Fruit fly (Drosophila melanogaster) whole organism, embryonic: ENCODE results near the gene Mms19.

Source experiments
- Antp ChIP-seq: fragments of 200-800 bp; sonication (Bioruptor generic); optimal IDR thresholded peaks from 3 replicates; lab custom pipeline; 2016; ENCODE audit warnings: missing biosample characterization, missing genetic modification characterization
- Asciz ChIP-seq: fragments of 200-800 bp; sonication (Bioruptor generic); optimal IDR thresholded peaks from 2 replicates; lab custom pipeline; 2017; ENCODE audit warnings: missing biosample characterization, mild to moderate bottlenecking, missing genetic modification characterization, missing genetic modification reagents
- Atf3 ChIP-seq: fragments of 200-800 bp; sonication (Bioruptor generic); optimal IDR thresholded peaks from 3 replicates; lab custom pipeline; 2016; ENCODE audit warnings: missing biosample characterization, missing genetic modification characterization
- C15 ChIP-seq: fragments of 200-800 bp; sonication (Bioruptor generic); IDR thresholded peaks from 3 replicates; pipeline ENCODE4 v1.3.6; 2022; ENCODE audit warnings: missing biosample characterization, missing genetic modification characterization
- CG10543 ChIP-seq: fragments of 200-800 bp; sonication (Bioruptor generic); optimal IDR thresholded peaks from 3 replicates; lab custom pipeline; 2017; ENCODE audit warnings: missing biosample characterization, mild to moderate bottlenecking, missing genetic modification characterization, moderate library complexity
- CG11085 ChIP-seq: fragments of 200-800 bp; sonication (Bioruptor generic); IDR thresholded peaks from 2 replicates; pipeline ENCODE4 v1.3.6; 2022; ENCODE audit warnings: missing biosample characterization, missing genetic modification characterization
- CG11247 ChIP-seq: fragments of 200-800 bp; sonication (Bioruptor generic); IDR thresholded peaks from 2 replicates; pipeline ENCODE4 v1.3.6; 2022; ENCODE audit warnings: missing biosample characterization, missing genetic modification characterization
- CG13424 ChIP-seq: fragments of 200-800 bp; sonication (Bioruptor generic); optimal IDR thresholded peaks from 2 replicates; lab custom pipeline; 2019; ENCODE audit warnings: missing biosample characterization, mild to moderate bottlenecking, missing genetic modification characterization, moderate library complexity
- CG13624 ChIP-seq: fragments of 200-800 bp; sonication (Bioruptor generic); optimal IDR thresholded peaks from 2 replicates; lab custom pipeline; 2016; ENCODE audit warnings: missing biosample characterization, missing genetic modification characterization
- CG14050 ChIP-seq: fragments of 200-800 bp; sonication (Bioruptor generic); IDR thresholded peaks from 3 replicates; pipeline ENCODE4 v1.3.6; 2022; ENCODE audit warnings: missing biosample characterization, missing genetic modification characterization
- CG14667 ChIP-seq: fragments of 200-800 bp; sonication (Bioruptor generic); IDR thresholded peaks from 2 replicates; pipeline ENCODE4 v1.3.6; 2022; ENCODE audit warnings: missing biosample characterization, missing genetic modification characterization
- CG15011 ChIP-seq: fragments of 200-800 bp; sonication (Bioruptor generic); optimal IDR thresholded peaks from 3 replicates; lab custom pipeline; 2018; ENCODE audit warnings: missing biosample characterization, mild to moderate bottlenecking, missing genetic modification characterization
- CG1529 ChIP-seq: fragments of 200-800 bp; sonication (Bioruptor generic); optimal IDR thresholded peaks from 3 replicates; lab custom pipeline; 2018; ENCODE audit warnings: missing biosample characterization, missing genetic modification characterization
- CG1603 ChIP-seq: fragments of 200-800 bp; sonication (Bioruptor generic); optimal IDR thresholded peaks from 2 replicates; lab custom pipeline; 2019; ENCODE audit warnings: missing biosample characterization, mild to moderate bottlenecking, missing genetic modification characterization, moderate library complexity
- CG17328 ChIP-seq: fragments of 200-800 bp; sonication (Bioruptor generic); IDR thresholded peaks from 2 replicates; pipeline ENCODE4 v1.3.6; 2022; ENCODE audit warnings: missing biosample characterization, missing genetic modification characterization
- CG17568 ChIP-seq: fragments of 200-800 bp; sonication (Bioruptor generic); optimal IDR thresholded peaks from 2 replicates; lab custom pipeline; 2018; ENCODE audit warnings: missing biosample characterization, mild to moderate bottlenecking, missing genetic modification characterization, moderate library complexity
- CG17802 ChIP-seq: fragments of 200-800 bp; sonication (Bioruptor generic); optimal IDR thresholded peaks from 2 replicates; lab custom pipeline; 2018; ENCODE audit warnings: missing biosample characterization, mild to moderate bottlenecking, missing genetic modification characterization, moderate library complexity
- CG18011 ChIP-seq: fragments of 200-800 bp; sonication (Bioruptor generic); optimal IDR thresholded peaks from 2 replicates; lab custom pipeline; 2017; ENCODE audit warnings: missing biosample characterization, missing genetic modification characterization, mild to moderate bottlenecking, moderate library complexity, missing genotype
- CG2202 ChIP-seq: fragments of 200-800 bp; sonication (Bioruptor generic); optimal IDR thresholded peaks from 2 replicates; lab custom pipeline; 2018; ENCODE audit warnings: missing biosample characterization, mild to moderate bottlenecking, missing genetic modification characterization
- CG2678 ChIP-seq: fragments of 200-800 bp; sonication (Bioruptor generic); optimal IDR thresholded peaks from 3 replicates; lab custom pipeline; 2019; ENCODE audit warnings: missing biosample characterization, mild to moderate bottlenecking, missing genetic modification characterization, moderate library complexity
- CG4617 ChIP-seq: fragments of 200-800 bp; sonication (Bioruptor generic); optimal IDR thresholded peaks from 3 replicates; lab custom pipeline; 2016; ENCODE audit warnings: missing biosample characterization, missing genetic modification characterization, borderline replicate concordance
- CG5245 ChIP-seq: fragments of 200-800 bp; sonication (Bioruptor generic); optimal IDR thresholded peaks from 3 replicates; lab custom pipeline; 2016; ENCODE audit warnings: missing biosample characterization, missing genetic modification characterization
- CG7271 ChIP-seq: fragments of 200-800 bp; sonication (Bioruptor generic); optimal IDR thresholded peaks from 2 replicates; lab custom pipeline; 2018; ENCODE audit warnings: missing biosample characterization, mild to moderate bottlenecking, missing genetic modification characterization, moderate library complexity
- CG7786 ChIP-seq: fragments of 200-800 bp; sonication (Bioruptor generic); optimal IDR thresholded peaks from 2 replicates; lab custom pipeline; 2016; ENCODE audit warnings: missing biosample characterization, missing genetic modification characterization
- CG8089 ChIP-seq: fragments of 200-800 bp; sonication (Bioruptor generic); optimal IDR thresholded peaks from 3 replicates; lab custom pipeline; 2016; ENCODE audit warnings: missing biosample characterization, missing genetic modification characterization
- CG8765 ChIP-seq: fragments of 200-800 bp; sonication (Bioruptor generic); IDR thresholded peaks from 2 replicates; pipeline ENCODE4 v1.3.6; 2022; ENCODE audit warnings: missing biosample characterization, missing genetic modification characterization
- CG9215 ChIP-seq: fragments of 200-800 bp; sonication (Bioruptor generic); IDR thresholded peaks from 2 replicates; pipeline ENCODE4 v1.3.6; 2022; ENCODE audit warnings: missing biosample characterization, missing genetic modification characterization
- CG9797 ChIP-seq: fragments of 200-800 bp; sonication (Bioruptor generic); optimal IDR thresholded peaks from 3 replicates; lab custom pipeline; 2018; ENCODE audit warnings: missing biosample characterization, mild to moderate bottlenecking, missing genetic modification characterization
- CkIIα-i1 ChIP-seq: fragments of 200-800 bp; sonication (Bioruptor generic); IDR thresholded peaks from 2 replicates; pipeline ENCODE4 v1.3.6; 2022; ENCODE audit warnings: missing biosample characterization, missing genetic modification characterization
- Dbx ChIP-seq: fragments of 200-800 bp; sonication (Bioruptor generic); IDR thresholded peaks from 3 replicates; pipeline ENCODE4 v1.3.6; 2022; ENCODE audit warnings: missing biosample characterization, missing genetic modification characterization
- Lim3 ChIP-seq: fragments of 200-800 bp; sonication (Bioruptor generic); IDR thresholded peaks from 2 replicates; pipeline ENCODE4 v1.3.6; 2022; ENCODE audit warnings: missing biosample characterization, missing genetic modification characterization
- Lpt ChIP-seq: fragments of >200 bp; optimal IDR thresholded peaks from 2 replicates; lab custom pipeline; 2018; ENCODE audit warnings: missing biosample characterization, missing genetic modification characterization
- Poxn ChIP-seq: fragments of 200-800 bp; sonication (Bioruptor generic); IDR thresholded peaks from 2 replicates; pipeline ENCODE4 v1.3.6; 2022; ENCODE audit warnings: missing biosample characterization, missing genetic modification characterization
- Taf1 ChIP-seq: fragments of 200-800 bp; sonication (Bioruptor generic); IDR thresholded peaks from 2 replicates; pipeline ENCODE4 v1.3.6; 2022; ENCODE audit warnings: missing biosample characterization, missing genetic modification characterization
- Xrp1 ChIP-seq: fragments of 200-800 bp; sonication (Bioruptor generic); IDR thresholded peaks from 2 replicates; pipeline ENCODE4 v1.3.6; 2022; ENCODE audit warnings: missing biosample characterization, missing genetic modification characterization
- ara ChIP-seq: fragments of 200-800 bp; sonication (Bioruptor generic); IDR thresholded peaks from 2 replicates; pipeline ENCODE4 v1.3.6; 2022; ENCODE audit warnings: missing biosample characterization, missing genetic modification characterization
- crc ChIP-seq: fragments of 200-800 bp; sonication (Bioruptor generic); optimal IDR thresholded peaks from 2 replicates; lab custom pipeline; 2016; ENCODE audit warnings: missing biosample characterization, missing genetic modification characterization
- dan ChIP-seq: fragments of 200-800 bp; sonication (Bioruptor generic); IDR thresholded peaks from 2 replicates; pipeline ENCODE4 v1.3.6; 2022; ENCODE audit warnings: missing biosample characterization, missing genetic modification characterization
- dpn ChIP-seq, 2 experiments: fragments of 200-800 bp; sonication (Bioruptor generic); optimal IDR thresholded peaks; 3 replicates each; lab custom pipeline; 2016; ENCODE audit warnings: missing biosample characterization in 2 of 2, missing genetic modification characterization in 2 of 2
- fd64A ChIP-seq: fragments of 200-800 bp; sonication (Bioruptor generic); optimal IDR thresholded peaks from 3 replicates; lab custom pipeline; 2018; ENCODE audit warnings: missing biosample characterization, mild to moderate bottlenecking, missing genetic modification characterization
- kah ChIP-seq: fragments of 200-800 bp; sonication (Bioruptor generic); optimal IDR thresholded peaks from 2 replicates; lab custom pipeline; 2018; ENCODE audit warnings: missing biosample characterization, mild to moderate bottlenecking, missing genetic modification characterization
- kni ChIP-seq: fragments of 200-800 bp; sonication (Bioruptor generic); optimal IDR thresholded peaks from 3 replicates; lab custom pipeline; 2017; ENCODE audit warnings: mild to moderate bottlenecking, missing biosample characterization, missing genetic modification reagents, missing genetic modification characterization
- mld ChIP-seq: fragments of 200-800 bp; sonication (Bioruptor generic); IDR thresholded peaks from 3 replicates; pipeline ENCODE4 v1.3.6; 2022; ENCODE audit warnings: missing biosample characterization, missing genetic modification characterization; ENCODE audit not compliant: partially characterized antibody
- onecut ChIP-seq: fragments of 200-800 bp; sonication (Bioruptor generic); IDR thresholded peaks from 2 replicates; pipeline ENCODE4 v1.3.6; 2022; ENCODE audit warnings: missing biosample characterization, missing genetic modification characterization
- pum ChIP-seq: fragments of 200-800 bp; sonication (Bioruptor generic); optimal IDR thresholded peaks from 2 replicates; lab custom pipeline; 2016; ENCODE audit warnings: missing biosample characterization, missing genetic modification characterization
- sens ChIP-seq: fragments of 200-800 bp; sonication (Bioruptor generic); peaks from one replicate; lab custom pipeline; 2016; ENCODE audit warnings: missing biosample characterization, missing genetic modification characterization
- sisA ChIP-seq: fragments of 200-800 bp; sonication (Bioruptor generic); IDR thresholded peaks from 2 replicates; pipeline ENCODE4 v1.3.6; 2022; ENCODE audit warnings: missing biosample characterization, missing genetic modification characterization
- tin ChIP-seq: fragments of 200-800 bp; sonication (Bioruptor generic); optimal IDR thresholded peaks from 3 replicates; lab custom pipeline; 2016; ENCODE audit warnings: missing biosample characterization, missing genetic modification characterization
- tio ChIP-seq: fragments of 200-800 bp; sonication (Bioruptor generic); optimal IDR thresholded peaks from 2 replicates; lab custom pipeline; 2017; ENCODE audit warnings: missing biosample characterization, missing genetic modification characterization, inconsistent platforms
- vfl ChIP-seq: fragments of 200-800 bp; sonication (Bioruptor generic); optimal IDR thresholded peaks from 2 replicates; lab custom pipeline; 2016; ENCODE audit warnings: missing biosample characterization, missing genetic modification characterization
- z ChIP-seq: fragments of 200-800 bp; sonication (Bioruptor generic); IDR thresholded peaks from 3 replicates; pipeline ENCODE4 v1.3.6; 2022; ENCODE audit warnings: missing biosample characterization, missing genetic modification characterization

Gene Mms19

DNA sequence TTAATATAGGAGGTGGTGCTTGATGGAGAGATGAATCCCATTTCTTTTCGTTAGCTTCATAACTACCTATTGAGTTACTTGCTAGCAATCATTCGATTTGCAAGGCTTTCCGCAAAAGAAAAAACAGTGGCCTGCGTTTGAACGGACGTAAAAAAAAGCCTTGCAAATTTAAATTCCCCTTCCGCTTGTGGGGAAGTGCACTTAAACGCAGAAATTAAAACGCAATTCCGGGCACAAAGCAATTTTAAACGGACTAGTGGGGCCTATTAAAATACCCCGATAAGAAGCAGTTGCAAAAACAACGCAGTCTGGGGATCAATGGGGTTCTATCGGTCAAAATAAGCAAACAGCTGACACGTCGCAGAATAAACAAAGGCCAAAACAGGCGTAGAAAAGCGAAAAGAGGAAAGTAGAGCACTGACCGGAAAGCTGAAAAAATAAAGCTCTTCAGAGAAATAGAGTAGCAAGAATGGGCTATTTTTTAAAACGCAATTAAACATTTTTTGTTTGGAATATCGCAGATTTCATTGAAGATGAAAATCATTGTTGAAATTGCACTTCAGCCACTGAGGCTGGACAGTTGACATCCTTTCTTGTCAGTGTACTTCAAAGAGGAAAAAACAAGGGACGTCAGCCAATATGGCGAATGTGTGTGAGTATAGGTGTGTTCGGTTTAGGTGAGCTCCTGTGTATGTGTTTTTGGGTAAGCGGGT lies 18.3 kb downstream of the Mms19 start (continued):
- TF ChIP-seq CG2202 (tag; lab: Kevin White, UChicago): no peak
- no peak for TF ChIP-seq z (GFP tag; lab: Robert Waterston, UW)
- no peak for TF ChIP-seq CG14667 (GFP tag; lab: Robert Waterston, UW)
- no peak for TF ChIP-seq CG18011 (GFP tag; lab: Kevin White, UChicago)
- no peak for TF ChIP-seq pum (GFP tag; lab: Kevin White, UChicago)
- TF ChIP-seq Taf1 (GFP tag; lab: Robert Waterston, UW): no peak
- TF ChIP-seq CG1529 (GFP tag; lab: Kevin White, UChicago): no peak
- no peak for TF ChIP-seq CG11085 (GFP tag; lab: Robert Waterston, UW)
- TF ChIP-seq Dbx (GFP tag; lab: Robert Waterston, UW): 0 out of 3 replicates have a peak, but pooled peaks have one; percentile 15
- no peak for TF ChIP-seq C15
- peak; percentile 20 for TF ChIP-seq tio
- peak; percentile 22 for TF ChIP-seq CG7786 (GFP tag; lab: Kevin White, UChicago)
- no peak for TF ChIP-seq Lpt
- no peak for TF ChIP-seq Poxn
- no peak for TF ChIP-seq CG10543 (GFP tag; lab: Kevin White, UChicago)
- peak; percentile 37; the same call in 1 of the 2 replicates for TF ChIP-seq ara (GFP tag; lab: Robert Waterston, UW)
- TF ChIP-seq fd64A (GFP tag; lab: Kevin White, UChicago): no peak
- peak; percentile 88 for TF ChIP-seq sens (GFP tag; lab: Kevin White, UChicago)
- no peak for TF ChIP-seq CG15011 (GFP tag; lab: Kevin White, UChicago)
- no peak for TF ChIP-seq Lim3 (GFP tag; lab: Robert Waterston, UW)
- no peak for TF ChIP-seq CG11247
- TF ChIP-seq Xrp1: peak; percentile 21; the same call in 1 of the 2 replicates
- no peak for TF ChIP-seq CG13424 (tag; lab: Kevin White, UChicago)
- peak; percentile 16 for TF ChIP-seq CG1603 (tag; lab: Kevin White, UChicago)
- TF ChIP-seq Asciz: no peak
- TF ChIP-seq Antp (GFP tag; lab: Kevin White, UChicago): peak; percentile 41
- no peak for TF ChIP-seq tin
- no peak for TF ChIP-seq crc (GFP tag; lab: Kevin White, UChicago)
- peak; percentile 3 for TF ChIP-seq CG5245 (GFP tag; lab: Kevin White, UChicago)
- no peak for TF ChIP-seq CG4617 (GFP tag; lab: Kevin White, UChicago)
- TF ChIP-seq Atf3: no peak
- TF ChIP-seq CG17802: no peak
- no peak for TF ChIP-seq dan
- no peak for TF ChIP-seq vfl (GFP tag; lab: Kevin White, UChicago)
- TF ChIP-seq CG9215 (GFP tag; lab: Robert Waterston, UW): no peak
- peak; percentile 11 to 21 for TF ChIP-seq dpn (GFP tag; optimal IDR thresholded peaks at IDR 0.05; lab: Kevin White, UChicago)
- TF ChIP-seq sisA: no peak
- no peak for TF ChIP-seq CG7271 (tag; lab: Kevin White, UChicago)
- TF ChIP-seq kni: no peak
- no peak for TF ChIP-seq kah (GFP tag; lab: Kevin White, UChicago)
- no peak for TF ChIP-seq CG17568 (GFP tag; lab: Kevin White, UChicago)
- TF ChIP-seq CG14050: no peak
- TF ChIP-seq CG8089 (GFP tag; lab: Kevin White, UChicago): no peak
- no peak for TF ChIP-seq CG8765
- peak; percentile 11 for TF ChIP-seq CG13624
- TF ChIP-seq CG2678 (tag; lab: Kevin White, UChicago): no peak
- 0 out of 2 replicates have a peak, but pooled peaks have one; percentile 19 for TF ChIP-seq CG17328 (GFP tag; lab: Robert Waterston, UW)
- no peak for TF ChIP-seq CG9797 (GFP tag; lab: Kevin White, UChicago)
- TF ChIP-seq mld (GFP tag; lab: Robert Waterston, UW): no peak
- no peak for TF ChIP-seq onecut (GFP tag; lab: Robert Waterston, UW)
- no peak for TF ChIP-seq CkIIα-i1 (GFP tag; lab: Robert Waterston, UW)
